Worm (Caenorhabditis elegans) whole organism, young adult: ENCODE results near the gene ZK813.5.

Experiments used
- ceh-100 ChIP-seq: fragments of 200-800 bp; sonication (Bioruptor generic); IDR thresholded peaks from 2 replicates; pipeline ENCODE4 v1.3.6; 2022; ENCODE audit warnings: missing genetic modification reagents, missing genetic modification characterization, missing compliant biosample characterization
- ceh-79 ChIP-seq: sonication (generic microtip); optimal IDR thresholded peaks from 2 replicates; lab custom pipeline; 2017; ENCODE audit warnings: mild to moderate bottlenecking, missing genetic modification characterization, missing compliant biosample characterization
- ceh-91 ChIP-seq: fragments of 200-800 bp; sonication (Bioruptor generic); IDR thresholded peaks from 2 replicates; pipeline ENCODE4 v1.3.6; 2022; ENCODE audit warnings: missing genetic modification reagents, missing genetic modification characterization, missing compliant biosample characterization
- die-1 ChIP-seq: sonication (generic microtip); optimal IDR thresholded peaks from 2 replicates; lab custom pipeline; 2016; ENCODE audit warnings: missing genotype, mild to moderate bottlenecking, missing genetic modification characterization, missing compliant biosample characterization
- dpl-1 ChIP-seq: fragments of 150-350 bp; optimal IDR thresholded peaks from 2 replicates; lab custom pipeline; 2014; ENCODE audit warnings: missing biosample characterization, missing genetic modification reagents, missing genetic modification characterization
- hmg-1.2 ChIP-seq: fragments of 200-800 bp; sonication (Bioruptor generic); IDR thresholded peaks from 2 replicates; pipeline ENCODE4 v1.3.6; 2022; ENCODE audit warnings: missing genetic modification reagents, missing genetic modification characterization, missing compliant biosample characterization
- madf-3 ChIP-seq: fragments of 200-800 bp; sonication (Bioruptor generic); IDR thresholded peaks from 2 replicates; pipeline ENCODE4 v1.3.6; 2022; ENCODE audit warnings: missing genetic modification reagents, missing genetic modification characterization, missing compliant biosample characterization
- nfya-1 ChIP-seq: sonication (generic microtip); optimal IDR thresholded peaks from 2 replicates; lab custom pipeline; 2017; ENCODE audit warnings: antibody characterized with exemption, missing compliant biosample characterization, missing genetic modification characterization, borderline replicate concordance; ENCODE audit not compliant: insufficient read depth
- nfya-2 ChIP-seq: fragments of 200-800 bp; sonication (Bioruptor generic); IDR thresholded peaks from 2 replicates; pipeline ENCODE4 v1.3.6; 2022; ENCODE audit warnings: missing genetic modification reagents, missing genetic modification characterization, missing compliant biosample characterization
- nfyb-1 ChIP-seq: fragments of 200-800 bp; sonication (Bioruptor generic); IDR thresholded peaks from 2 replicates; pipeline ENCODE4 v1.3.6; 2022; ENCODE audit warnings: missing genetic modification reagents, missing genetic modification characterization, missing compliant biosample characterization
- sea-2 ChIP-seq: fragments of 200-800 bp; sonication (Bioruptor generic); IDR thresholded peaks from 2 replicates; pipeline ENCODE4 v1.3.6; 2022; ENCODE audit warnings: missing genetic modification characterization, missing compliant biosample characterization

- TF ChIP-seq dpl-1 (GFP tag; lab: Kevin White, UChicago) (no peak), madf-3 (GFP tag; lab: Robert Waterston, UW) (no peak), ceh-79 (tag; lab: Kevin White, UChicago) (no peak), hmg-1.2 (no peak), nfya-2 (no peak), nfyb-1 (GFP tag; lab: Robert Waterston, UW) (no peak), ceh-100 (no peak), sea-2 (GFP tag; lab: Robert Waterston, UW) (no peak), nfya-1 (no peak), die-1 (tag; lab: Kevin White, UChicago) (no peak), ceh-91 (GFP tag; lab: Robert Waterston, UW) (no peak)
Measured at ce11 chrX:3399917-3400316, 51.1 kb downstream of the ZK813.5 start, which contains the start of gene cht-1.
